Worm (Caenorhabditis elegans) whole organism, L1 larva: Measurements from ENCODE around the gene nspc-20.

Experiments
- ama-1 ChIP-seq: fragments of 150-350 bp; optimal IDR thresholded peaks from 2 replicates; lab custom pipeline; 2014
- ceh-82 ChIP-seq, 3 experiments: fragments of 150-350 bp in 1 of 3; sonication (generic microtip) in 2 of 3; optimal IDR thresholded peaks; 2 replicates each; lab custom pipeline; 2014 to 2017; ENCODE audit warnings: missing biosample characterization in 3 of 3, missing genetic modification characterization in 3 of 3
- ceh-90 ChIP-seq: sonication (generic microtip); optimal IDR thresholded peaks from 2 replicates; lab custom pipeline; 2016; ENCODE audit warnings: missing genetic modification characterization, missing compliant biosample characterization
- efl-3 ChIP-seq: fragments of 200-800 bp; sonication (Bioruptor generic); optimal IDR thresholded peaks from 2 replicates; lab custom pipeline; 2018; ENCODE audit warnings: mild to moderate bottlenecking, missing genetic modification characterization, missing compliant biosample characterization
- lin-15B ChIP-seq: fragments of 150-350 bp; sonication (generic microtip); optimal IDR thresholded peaks from 3 replicates; lab custom pipeline; 2014; ENCODE audit warnings: missing biosample characterization, missing genetic modification characterization
- lin-39 ChIP-seq: fragments of 150-350 bp; optimal IDR thresholded peaks from 2 replicates; lab custom pipeline; 2014; ENCODE audit warnings: missing biosample characterization, missing genetic modification reagents, missing genetic modification characterization
- mdl-1 ChIP-seq, 2 experiments: fragments of 150-350 bp; optimal IDR thresholded peaks; 2 replicates each; lab custom pipeline; 2014 to 2017; ENCODE audit warnings: missing biosample characterization in 2 of 2, missing genetic modification characterization in 2 of 2, inconsistent platforms in 1 of 2
- nhr-47 ChIP-seq: sonication (generic microtip); optimal IDR thresholded peaks from 2 replicates; lab custom pipeline; 2016; ENCODE audit warnings: mild to moderate bottlenecking, missing genetic modification characterization, moderate library complexity, missing compliant biosample characterization
- snpc-4 ChIP-seq: fragments of 150-350 bp; optimal IDR thresholded peaks from 2 replicates; lab custom pipeline; 2014; ENCODE audit warnings: missing biosample characterization, missing genetic modification characterization
- sup-37 ChIP-seq: fragments of 200-800 bp; sonication (Bioruptor generic); optimal IDR thresholded peaks from 2 replicates; lab custom pipeline; 2018; ENCODE audit warnings: mild to moderate bottlenecking, missing genetic modification characterization, missing compliant biosample characterization
- unc-62 ChIP-seq: fragments of 150-350 bp; optimal IDR thresholded peaks from 2 replicates; lab custom pipeline; 2014; ENCODE audit warnings: missing biosample characterization, missing genetic modification reagents, missing genetic modification characterization

DNA sequence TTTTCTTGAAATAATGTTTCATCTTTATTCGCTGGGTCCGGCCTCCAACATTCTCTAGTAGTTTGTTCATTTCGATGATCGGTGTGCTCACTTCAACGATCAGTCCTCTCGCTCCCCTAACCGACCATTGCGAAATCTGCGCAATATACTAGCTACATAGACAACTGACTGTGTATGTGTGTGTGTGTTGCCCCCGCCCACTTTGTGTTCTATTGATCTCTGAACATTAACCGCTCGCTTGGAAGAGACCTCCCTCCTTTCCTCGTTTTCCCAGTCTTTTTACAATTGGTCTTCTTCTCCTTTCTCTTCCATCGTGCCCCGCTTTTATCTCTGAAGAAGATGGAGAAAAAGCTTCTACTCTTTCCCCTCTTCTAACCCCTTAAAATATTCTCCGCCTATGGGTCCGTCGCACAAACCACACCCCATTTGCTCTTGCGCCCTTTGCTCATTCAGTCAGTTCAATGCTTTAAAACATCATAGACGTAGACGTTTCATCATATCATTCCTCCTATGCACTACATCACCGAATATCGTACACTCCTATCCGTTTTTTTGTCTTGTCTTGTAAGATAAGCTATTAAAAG lies 27.4 kb upstream of the nspc-20 start:
- TF ChIP-seq snpc-4 (tag; lab: Kevin White, UChicago) (peak; percentile 7), efl-3 (GFP tag; lab: Kevin White, UChicago) (no peak), lin-39 (tag; lab: Kevin White, UChicago) (peak; percentile 30), ceh-82 (tag; optimal IDR thresholded peaks at IDR 0.05; lab: Kevin White, UChicago) (peak; percentile 45 to 59 (median 59)), ama-1 (lab: Kevin White, UChicago) (no peak), unc-62 (GFP tag; lab: Kevin White, UChicago) (no peak), nhr-47 (tag; lab: Kevin White, UChicago) (peak; percentile 72), mdl-1 (tag; optimal IDR thresholded peaks at IDR 0.05; lab: Kevin White, UChicago) (no peak), ceh-90 (no peak), sup-37 (no peak), lin-15B (tag; lab: Kevin White, UChicago) (no peak)
